Worm (Caenorhabditis elegans): ENCODE results near the gene C25G4.7.

- TF ChIP-seq sdc-2 (tag; optimal IDR thresholded peaks at IDR 0.05) (no peak), mec-3 (tag; optimal IDR thresholded peaks at IDR 0.05; ENCODE audit: borderline replicate concordance) (no peak), nfya-1 (tag; optimal IDR thresholded peaks at IDR 0.05) (no peak), pax-1 (tag; optimal IDR thresholded peaks at IDR 0.05) (no peak), dmd-4 (tag; optimal IDR thresholded peaks at IDR 0.05; ENCODE audit: borderline replicate concordance) (no peak), nhr-11 (tag; optimal IDR thresholded peaks at IDR 0.05) (no peak), pha-4 (tag; optimal IDR thresholded peaks at IDR 0.05) (no peak), hlh-6 (tag; optimal IDR thresholded peaks at IDR 0.05) (no peak), elt-2 (tag; optimal IDR thresholded peaks at IDR 0.05) (no peak), ceh-34 (tag; optimal IDR thresholded peaks at IDR 0.05) (no peak)
Observed at ce11 chrIV:12414601-12415000, 42.1 kb upstream of the C25G4.7 start.
